Worm (Caenorhabditis elegans): ENCODE results near the gene talp-3.

talp-3 gene

DNA sequence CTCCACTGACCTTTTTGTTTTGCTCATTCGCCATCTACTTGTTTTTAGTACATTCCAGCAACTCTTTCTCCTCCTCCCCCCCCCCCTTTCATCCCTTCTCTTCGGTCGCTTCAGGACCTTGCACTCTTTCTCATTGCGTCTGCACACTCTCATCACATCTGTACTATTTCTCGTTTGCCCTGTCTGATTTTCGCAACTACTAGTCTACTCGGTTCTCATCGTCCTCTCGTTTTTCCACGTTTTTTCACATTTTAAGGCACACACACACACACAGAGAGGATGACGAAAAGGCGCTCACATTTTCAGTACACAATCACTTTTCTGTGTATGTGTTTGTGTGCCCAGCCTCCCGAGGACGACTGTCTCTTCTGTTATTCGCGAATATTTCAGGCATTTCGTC is 32.6 kb downstream of the talp-3 start (continued):
- TF ChIP-seq tbx-2 (tag; optimal IDR thresholded peaks at IDR 0.05) (peak; percentile 29), unc-130 (tag; optimal IDR thresholded peaks at IDR 0.05) (no peak), xbp-1 (tag; optimal IDR thresholded peaks at IDR 0.05) (peak; percentile 20), ceh-63 (GFP tag; optimal IDR thresholded peaks at IDR 0.05) (no peak), alr-1 (tag; optimal IDR thresholded peaks at IDR 0.05; ENCODE audit: borderline replicate concordance) (no peak), hlh-4 (tag; optimal IDR thresholded peaks at IDR 0.05) (no peak), ceh-88 (GFP tag; IDR thresholded peaks at IDR 0.05) (no peak), zip-4 (GFP tag; optimal IDR thresholded peaks at IDR 0.05) (peak; percentile 4), sox-4 (tag; optimal IDR thresholded peaks at IDR 0.05) (no peak)

DNA sequence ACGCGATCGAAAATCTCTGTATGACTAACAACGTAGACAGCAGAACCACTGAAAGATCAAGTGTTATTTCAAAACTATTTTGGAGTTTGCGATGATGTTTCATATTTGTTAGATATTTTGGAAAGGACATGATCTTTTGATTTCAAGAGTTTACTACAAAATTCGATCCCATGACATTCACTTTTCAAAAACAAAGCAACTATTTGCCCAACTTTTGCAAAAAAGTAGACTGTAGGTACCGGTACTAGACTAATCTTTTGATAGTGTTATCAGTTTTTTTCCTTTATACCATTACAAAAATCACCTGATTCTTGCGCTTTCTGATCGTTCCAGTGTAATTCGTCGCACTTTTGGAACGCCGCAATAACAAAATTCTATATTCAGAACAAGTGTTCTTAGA is 33.1 kb downstream of the talp-3 start:
- TF ChIP-seq F16B12.6 (tag; optimal IDR thresholded peaks at IDR 0.05) (no peak), ceh-63 (GFP tag; optimal IDR thresholded peaks at IDR 0.05) (no peak), nhr-20 (tag; optimal IDR thresholded peaks at IDR 0.05) (peak; percentile 55), sup-37 (GFP tag; optimal IDR thresholded peaks at IDR 0.05) (no peak), efl-1 (optimal IDR thresholded peaks at IDR 0.05) (no peak), efl-1 (GFP tag; optimal IDR thresholded peaks at IDR 0.05 in 1 of 2) (no peak), nhr-85 (tag) (peak; percentile 79), mef-2 (tag; optimal IDR thresholded peaks at IDR 0.05) (no peak), elt-2 (tag; optimal IDR thresholded peaks at IDR 0.05) (peak; percentile 36), nhr-71 (tag; optimal IDR thresholded peaks at IDR 0.05) (no peak), tlp-1 (tag; optimal IDR thresholded peaks at IDR 0.05) (no peak), nhr-12 (tag; optimal IDR thresholded peaks at IDR 0.05) (no peak), vab-15 (tag; optimal IDR thresholded peaks at IDR 0.05) (no peak)

DNA sequence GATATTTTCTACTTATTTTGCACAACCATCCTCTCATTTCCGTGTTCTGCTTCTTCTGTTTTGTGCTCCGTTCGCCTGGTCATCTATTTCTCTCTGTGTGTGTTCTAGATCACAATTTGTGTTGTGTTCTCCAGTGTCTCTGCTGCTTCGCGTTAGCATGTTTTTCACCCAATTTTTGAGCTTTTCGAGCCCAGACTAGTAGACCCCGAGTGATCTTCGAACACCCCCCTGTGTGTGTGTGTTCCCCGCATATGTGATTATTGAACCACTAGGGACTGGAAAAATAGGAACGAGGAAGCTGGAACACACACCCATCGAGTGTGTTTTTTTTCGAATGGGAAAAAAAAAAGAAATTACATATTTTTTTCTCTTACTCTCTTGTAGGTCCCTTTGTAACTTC is 34.6 kb downstream of the talp-3 start:
- TF ChIP-seq ceh-90 (tag; optimal IDR thresholded peaks at IDR 0.05) (no peak), nhr-84 (tag; optimal IDR thresholded peaks at IDR 0.05) (no peak), efl-1 (optimal IDR thresholded peaks at IDR 0.05) (no peak), efl-1 (GFP tag; optimal IDR thresholded peaks at IDR 0.05 in 1 of 2) (peak in 1 of 2 experiments; percentile 85), nhr-85 (tag) (no peak), nhr-76 (tag; optimal IDR thresholded peaks at IDR 0.05) (no peak), ztf-11 (tag; optimal IDR thresholded peaks at IDR 0.05) (no peak), grh-1 (GFP tag; IDR thresholded peaks at IDR 0.05) (peak; percentile 15; the same call in 1 of the 2 replicates), ztf-4 (tag; optimal IDR thresholded peaks at IDR 0.05) (no peak), nhr-71 (tag; optimal IDR thresholded peaks at IDR 0.05) (no peak), sptf-1 (tag; optimal IDR thresholded peaks at IDR 0.05) (no peak), zag-1 (tag; optimal IDR thresholded peaks at IDR 0.05) (no peak), skn-1 (tag; optimal IDR thresholded peaks at IDR 0.05) (no peak), unc-62 (GFP tag; optimal IDR thresholded peaks at IDR 0.05) (no peak), unc-30 (tag; optimal IDR thresholded peaks at IDR 0.05) (no peak)

DNA sequence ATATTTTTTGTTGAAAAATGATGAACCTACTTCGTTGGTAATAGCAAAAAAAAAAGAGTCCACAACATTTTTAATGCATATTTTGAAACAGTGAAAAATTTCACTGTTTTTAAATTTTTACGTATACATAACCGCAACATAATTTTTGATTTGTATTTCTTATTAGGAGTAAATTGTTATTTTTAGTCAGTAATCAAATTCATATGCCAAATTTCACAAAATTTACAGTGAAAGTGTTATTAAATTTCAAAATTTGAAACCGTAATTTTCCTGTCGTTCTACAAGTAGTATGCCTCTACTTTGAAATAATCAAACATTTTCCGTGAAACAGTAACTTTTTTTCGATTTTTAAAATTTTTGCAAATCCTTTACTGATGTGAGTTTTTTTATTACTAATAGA is 35.2 kb downstream of the talp-3 start:
- TF ChIP-seq unc-130 (tag; optimal IDR thresholded peaks at IDR 0.05): no peak
- TF ChIP-seq fkh-10 (GFP tag; optimal IDR thresholded peaks at IDR 0.05): no peak
- no peak for TF ChIP-seq rnt-1 (tag; optimal IDR thresholded peaks at IDR 0.05)
- TF ChIP-seq C04F5.9 (tag; optimal IDR thresholded peaks at IDR 0.05): no peak
- no peak for TF ChIP-seq dsc-1 (tag; optimal IDR thresholded peaks at IDR 0.05)
- TF ChIP-seq irx-1 (tag; optimal IDR thresholded peaks at IDR 0.05): no peak
- TF ChIP-seq nhr-20 (tag; optimal IDR thresholded peaks at IDR 0.05): no peak
- no peak for TF ChIP-seq fkh-8 (tag; optimal IDR thresholded peaks at IDR 0.05)

DNA sequence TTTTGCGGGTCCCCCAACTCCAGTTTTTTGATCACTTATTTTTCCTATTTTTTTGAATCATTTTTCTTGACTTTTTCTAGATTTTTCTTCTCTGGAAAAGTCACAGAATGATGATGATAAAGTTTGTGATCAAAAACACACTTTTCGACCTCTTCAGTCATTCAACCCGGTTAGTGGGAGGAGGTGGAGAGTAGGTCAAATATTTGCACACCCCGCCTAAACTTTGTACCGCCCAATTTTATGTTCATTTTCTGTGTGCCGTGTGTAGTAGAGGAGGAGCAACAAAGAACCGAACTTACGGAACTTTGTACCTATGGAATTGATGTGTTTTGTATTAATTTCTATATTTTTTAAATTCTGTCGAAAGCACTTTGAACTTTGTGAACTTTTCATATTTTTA is 35.7 kb downstream of the talp-3 start:
- TF ChIP-seq lin-14 (GFP tag; optimal IDR thresholded peaks at IDR 0.05): no peak
- TF ChIP-seq lin-39 (tag; optimal IDR thresholded peaks at IDR 0.05): no peak
- no peak for TF ChIP-seq alr-1 (tag; optimal IDR thresholded peaks at IDR 0.05; ENCODE audit: borderline replicate concordance)
- TF ChIP-seq nhr-20 (tag; optimal IDR thresholded peaks at IDR 0.05): peak; percentile 22
- no peak for TF ChIP-seq efl-1 (optimal IDR thresholded peaks at IDR 0.05)
- TF ChIP-seq efl-1 (GFP tag; optimal IDR thresholded peaks at IDR 0.05 in 1 of 2): peak in 1 of 2 experiments; percentile 89
